Fruit fly (Drosophila melanogaster): Measurements from ENCODE around the gene mip130.

Gene mip130

DNA sequence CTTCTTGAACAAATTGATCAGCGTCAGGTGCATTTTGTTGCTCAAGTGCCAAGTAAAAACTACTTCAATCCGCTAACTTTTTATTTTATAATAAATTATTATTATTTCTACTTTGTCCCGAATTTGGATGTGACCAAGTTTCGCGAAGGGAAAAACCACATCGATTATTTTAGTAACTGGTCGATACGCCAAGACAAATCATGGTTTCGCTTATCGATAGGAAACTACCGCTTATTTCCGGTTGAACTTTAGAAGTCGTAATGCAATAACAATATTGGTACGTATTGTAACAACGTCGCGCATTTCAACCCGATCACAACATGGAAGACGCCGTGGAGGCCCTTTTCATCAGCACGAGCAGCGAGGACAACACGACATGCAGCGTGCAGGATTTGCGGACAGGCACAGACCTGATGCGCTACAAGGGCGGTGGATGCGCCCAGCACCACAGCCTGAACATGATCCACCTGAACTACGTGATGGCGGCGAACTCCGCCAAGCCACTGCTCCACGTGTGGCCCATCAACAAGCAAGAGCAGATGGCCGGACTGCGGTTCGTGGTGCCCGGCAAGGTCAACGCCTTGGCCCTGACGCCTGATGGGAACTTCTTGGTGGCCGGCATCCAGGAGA lies 30.8 kb upstream of the mip130 start, which contains the start of the genes CG14817 and CG14805:
CG14817 (minus strand) TSS at position 164 of the 630 bp plus-strand sequence.
CG14805 (plus strand) TSS at position 211 of the 630 bp plus-strand sequence.
- no peak for TF ChIP-seq jim (GFP tag; optimal IDR thresholded peaks at IDR 0.05)
- no peak for TF ChIP-seq sv (GFP tag; optimal IDR thresholded peaks at IDR 0.05)
- no peak for TF ChIP-seq N (GFP tag; optimal IDR thresholded peaks at IDR 0.05)
- no peak for TF ChIP-seq lola (GFP tag; optimal IDR thresholded peaks at IDR 0.05)
- TF ChIP-seq fru (GFP tag; optimal IDR thresholded peaks at IDR 0.05) = no peak
- no peak for TF ChIP-seq sage (GFP tag; optimal IDR thresholded peaks at IDR 0.05)
- no peak for TF ChIP-seq usp (GFP tag; optimal IDR thresholded peaks at IDR 0.05)
- no peak for TF ChIP-seq tai (GFP tag; optimal IDR thresholded peaks at IDR 0.05)
- peak; percentile 61 for TF ChIP-seq HLH106 (tag; optimal IDR thresholded peaks at IDR 0.05)
- TF ChIP-seq Vsx2 (GFP tag; optimal IDR thresholded peaks at IDR 0.05; ENCODE audit: partially characterized antibody) = no peak
- peak; percentile 82 for TF ChIP-seq Sp1 (GFP tag; optimal IDR thresholded peaks at IDR 0.05)
- TF ChIP-seq Hr83 (GFP tag; optimal IDR thresholded peaks at IDR 0.05; ENCODE audit: poor library complexity, severe bottlenecking) = peak; percentile 15
- no peak for TF ChIP-seq CrebA (GFP tag; optimal IDR thresholded peaks at IDR 0.05; ENCODE audit: borderline replicate concordance)
- no peak for TF ChIP-seq Jra (GFP tag; optimal IDR thresholded peaks at IDR 0.05)
- no peak for TF ChIP-seq h (GFP tag; optimal IDR thresholded peaks at IDR 0.05)
- no peak for TF ChIP-seq woc (GFP tag; optimal IDR thresholded peaks at IDR 0.05)
- TF ChIP-seq CG32264 (GFP tag; optimal IDR thresholded peaks at IDR 0.05) = no peak
- TF ChIP-seq ey (GFP tag; optimal IDR thresholded peaks at IDR 0.05) = no peak
- TF ChIP-seq Hnf4 (GFP tag; optimal IDR thresholded peaks at IDR 0.05) = no peak
- TF ChIP-seq Dif (GFP tag; optimal IDR thresholded peaks at IDR 0.05; ENCODE audit: partially characterized antibody) = no peak
- TF ChIP-seq Mio (GFP tag; optimal IDR thresholded peaks at IDR 0.05) = no peak
- TF ChIP-seq rgr (GFP tag; optimal IDR thresholded peaks at IDR 0.05) = peak; percentile 82
- TF ChIP-seq CG9705 (GFP tag; optimal IDR thresholded peaks at IDR 0.05) = peak; percentile 66
- TF ChIP-seq br (GFP tag; optimal IDR thresholded peaks at IDR 0.05) = no peak
- TF ChIP-seq dsf (GFP tag; optimal IDR thresholded peaks at IDR 0.05; ENCODE audit: borderline replicate concordance) = no peak
- TF ChIP-seq foxo (GFP tag; optimal IDR thresholded peaks at IDR 0.05) = peak in 1 of 2 experiments; percentile 39
- no peak for TF ChIP-seq Abd-B (GFP tag; optimal IDR thresholded peaks at IDR 0.05)
- no peak for TF ChIP-seq Myc (optimal IDR thresholded peaks at IDR 0.05)
- TF ChIP-seq Hr78 (GFP tag; optimal IDR thresholded peaks at IDR 0.05) = no peak
- TF ChIP-seq OdsH (GFP tag; optimal IDR thresholded peaks at IDR 0.05) = peak; percentile 55
- TF ChIP-seq pan (optimal IDR thresholded peaks at IDR 0.05) = no peak
- TF ChIP-seq brk (GFP tag; optimal IDR thresholded peaks at IDR 0.05) = no peak
- no peak for TF ChIP-seq dmrt93B (GFP tag; optimal IDR thresholded peaks at IDR 0.05)
- peak; percentile 23 for TF ChIP-seq Rel (GFP tag; optimal IDR thresholded peaks at IDR 0.05)
- TF ChIP-seq Rel (tag; optimal IDR thresholded peaks at IDR 0.05) = peak; percentile 62
- TF ChIP-seq dl (GFP tag; optimal IDR thresholded peaks at IDR 0.05; ENCODE audit: insufficient read depth in 1 of 2, partially characterized antibody in 2 of 2) = no peak

DNA sequence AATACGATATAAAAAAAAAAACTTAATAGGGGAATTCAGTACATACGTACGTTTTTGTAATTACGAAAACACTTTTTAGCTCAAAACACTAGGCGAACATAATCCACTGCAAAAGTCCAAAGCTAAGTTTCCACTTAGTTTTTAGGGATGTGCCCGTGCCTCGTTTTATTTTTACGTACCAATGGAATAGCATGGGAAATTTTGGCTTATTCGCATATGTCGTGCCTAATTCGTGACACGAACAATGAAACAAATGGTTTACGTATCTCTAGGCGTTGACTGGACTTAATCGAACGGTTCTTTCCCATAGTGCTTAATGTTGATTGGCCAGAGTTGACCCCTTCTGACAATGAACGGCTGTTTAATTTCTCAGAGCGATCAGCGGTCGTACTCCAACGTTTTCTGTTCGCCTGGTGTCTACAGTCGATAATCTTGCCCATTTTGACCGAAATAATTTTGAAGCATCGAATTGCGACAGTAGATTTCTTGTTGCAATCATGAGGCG lies 28.4 kb upstream of the mip130 start, which contains the start of gene CG14818:
CG14818 (minus strand) TSS at position 169 of the 505 bp plus-strand sequence.
- no peak for TF ChIP-seq Hr83 (GFP tag; optimal IDR thresholded peaks at IDR 0.05; ENCODE audit: poor library complexity, severe bottlenecking)
- TF ChIP-seq HLH106 (tag; optimal IDR thresholded peaks at IDR 0.05) = peak; percentile 61
- TF ChIP-seq sage (GFP tag; optimal IDR thresholded peaks at IDR 0.05) = no peak
- no peak for TF ChIP-seq Myc (optimal IDR thresholded peaks at IDR 0.05)
- TF ChIP-seq lola (GFP tag; optimal IDR thresholded peaks at IDR 0.05) = no peak
- TF ChIP-seq brk (GFP tag; optimal IDR thresholded peaks at IDR 0.05) = no peak
- TF ChIP-seq dsf (GFP tag; optimal IDR thresholded peaks at IDR 0.05; ENCODE audit: borderline replicate concordance) = no peak
- no peak for TF ChIP-seq Jra (GFP tag; optimal IDR thresholded peaks at IDR 0.05)
- TF ChIP-seq GATAd (GFP tag; optimal IDR thresholded peaks at IDR 0.05) = no peak
- peak; percentile 56 for TF ChIP-seq Sp1 (GFP tag; optimal IDR thresholded peaks at IDR 0.05)
- no peak for TF ChIP-seq Mio (GFP tag; optimal IDR thresholded peaks at IDR 0.05)
- no peak for TF ChIP-seq Rel (GFP tag; optimal IDR thresholded peaks at IDR 0.05)
- peak; percentile 58 for TF ChIP-seq Rel (tag; optimal IDR thresholded peaks at IDR 0.05)
- peak in 1 of 2 experiments; percentile 67 for TF ChIP-seq foxo (GFP tag; optimal IDR thresholded peaks at IDR 0.05)
- peak; percentile 45 for TF ChIP-seq CG9705 (GFP tag; optimal IDR thresholded peaks at IDR 0.05)
- TF ChIP-seq CrebA (GFP tag; optimal IDR thresholded peaks at IDR 0.05; ENCODE audit: borderline replicate concordance) = no peak
- TF ChIP-seq Hr78 (GFP tag; optimal IDR thresholded peaks at IDR 0.05) = no peak
- peak; percentile 14 for TF ChIP-seq OdsH (GFP tag; optimal IDR thresholded peaks at IDR 0.05)
- no peak for TF ChIP-seq dmrt93B (GFP tag; optimal IDR thresholded peaks at IDR 0.05)
- peak; percentile 46 for TF ChIP-seq fru (GFP tag; optimal IDR thresholded peaks at IDR 0.05)
- no peak for TF ChIP-seq tai (GFP tag; optimal IDR thresholded peaks at IDR 0.05)
- TF ChIP-seq br (GFP tag; optimal IDR thresholded peaks at IDR 0.05) = peak; percentile 30
- no peak for TF ChIP-seq woc (GFP tag; optimal IDR thresholded peaks at IDR 0.05)
- TF ChIP-seq Hnf4 (GFP tag; optimal IDR thresholded peaks at IDR 0.05) = no peak
- no peak for TF ChIP-seq dl (GFP tag; optimal IDR thresholded peaks at IDR 0.05; ENCODE audit: insufficient read depth in 1 of 2, partially characterized antibody in 2 of 2)
- TF ChIP-seq Dfd (GFP tag; optimal IDR thresholded peaks at IDR 0.05) = no peak
- TF ChIP-seq ey (GFP tag; optimal IDR thresholded peaks at IDR 0.05) = peak; percentile 59
- no peak for TF ChIP-seq N (GFP tag; optimal IDR thresholded peaks at IDR 0.05)
- TF ChIP-seq CG32264 (GFP tag; optimal IDR thresholded peaks at IDR 0.05) = no peak
- TF ChIP-seq Abd-B (GFP tag; optimal IDR thresholded peaks at IDR 0.05) = no peak
- TF ChIP-seq usp (GFP tag; optimal IDR thresholded peaks at IDR 0.05) = no peak
- no peak for TF ChIP-seq Vsx2 (GFP tag; optimal IDR thresholded peaks at IDR 0.05; ENCODE audit: partially characterized antibody)
- TF ChIP-seq rgr (GFP tag; optimal IDR thresholded peaks at IDR 0.05) = peak; percentile 66
- no peak for TF ChIP-seq jim (GFP tag; optimal IDR thresholded peaks at IDR 0.05)
- peak; percentile 15 for TF ChIP-seq psq (GFP tag; optimal IDR thresholded peaks at IDR 0.05)
- no peak for TF ChIP-seq pan (optimal IDR thresholded peaks at IDR 0.05)
- peak; percentile 47 for TF ChIP-seq sv (GFP tag; optimal IDR thresholded peaks at IDR 0.05)
- TF ChIP-seq Dif (GFP tag; optimal IDR thresholded peaks at IDR 0.05; ENCODE audit: partially characterized antibody) = no peak
- peak; percentile 66 for TF ChIP-seq h (GFP tag; optimal IDR thresholded peaks at IDR 0.05)
